Fruit fly (Drosophila melanogaster): ENCODE data around the gene CG13727.

- TF ChIP-seq insv (optimal IDR thresholded peaks at IDR 0.05), result no peak
- no peak for TF ChIP-seq psq (optimal IDR thresholded peaks at IDR 0.05)
- no peak for TF ChIP-seq Myc (optimal IDR thresholded peaks at IDR 0.05)
- TF ChIP-seq h (optimal IDR thresholded peaks at IDR 0.05), result no peak
- no peak for TF ChIP-seq ttk (optimal IDR thresholded peaks at IDR 0.05)
Observed at dm6 chr3L:17320711-17321110, 20.4 kb downstream of the CG13727 start, which contains the start of gene ND-24L.

Data from Kc167 (cell line).